Fruit fly (Drosophila melanogaster) whole organism, adult: ENCODE data around the gene CG9692.

Experiments
- CG11617 ChIP-seq: fragments of 200-800 bp; sonication (Bioruptor generic); optimal IDR thresholded peaks from 2 replicates; lab custom pipeline; 2017; ENCODE audit warnings: mild to moderate bottlenecking, missing biosample characterization, missing genetic modification reagents, missing genetic modification characterization
- CG12768 ChIP-seq: fragments of 200-800 bp; sonication (Bioruptor generic); optimal IDR thresholded peaks from 2 replicates; lab custom pipeline; 2017; ENCODE audit warnings: missing biosample characterization, missing genetic modification characterization, mild to moderate bottlenecking, moderate library complexity, missing genetic modification reagents
- CG14711 ChIP-seq: fragments of 200-800 bp; sonication (Bioruptor generic); optimal IDR thresholded peaks from 2 replicates; lab custom pipeline; 2018; ENCODE audit warnings: missing biosample characterization, mild to moderate bottlenecking, missing genetic modification characterization, moderate library complexity
- CG1620 ChIP-seq: fragments of 200-800 bp; sonication (Bioruptor generic); optimal IDR thresholded peaks from 2 replicates; lab custom pipeline; 2016; ENCODE audit warnings: missing biosample characterization, missing genetic modification characterization
- CG33017 ChIP-seq: fragments of 200-800 bp; sonication (Bioruptor generic); optimal IDR thresholded peaks from 2 replicates; lab custom pipeline; 2018; ENCODE audit warnings: missing biosample characterization, mild to moderate bottlenecking, missing genetic modification characterization, moderate library complexity
- CG5204 ChIP-seq: fragments of 200-800 bp; sonication (Bioruptor generic); optimal IDR thresholded peaks from 2 replicates; lab custom pipeline; 2016; ENCODE audit warnings: missing biosample characterization, missing genetic modification characterization
- CG7045 ChIP-seq: fragments of 200-800 bp; sonication (Bioruptor generic); optimal IDR thresholded peaks from 2 replicates; lab custom pipeline; 2017; ENCODE audit warnings: missing biosample characterization, mild to moderate bottlenecking, missing genetic modification characterization
- CG7101 ChIP-seq: fragments of 200-800 bp; sonication (Bioruptor generic); optimal IDR thresholded peaks from 2 replicates; lab custom pipeline; 2018; ENCODE audit warnings: missing biosample characterization, mild to moderate bottlenecking, missing genetic modification characterization, moderate library complexity
- Clk ChIP-seq: fragments of 200-800 bp; sonication (Bioruptor generic); optimal IDR thresholded peaks from 2 replicates; lab custom pipeline; 2017; ENCODE audit warnings: missing biosample characterization, missing genetic modification characterization
- Crg-1 ChIP-seq: fragments of 200-800 bp; sonication (Bioruptor generic); optimal IDR thresholded peaks from 2 replicates; lab custom pipeline; 2016; ENCODE audit warnings: missing biosample characterization, missing genetic modification characterization
- Hr96 ChIP-seq: fragments of 200-800 bp; sonication (Bioruptor generic); optimal IDR thresholded peaks from 2 replicates; lab custom pipeline; 2016; ENCODE audit warnings: missing biosample characterization, missing genetic modification characterization
- Mnt ChIP-seq: fragments of 200-800 bp; sonication (Bioruptor generic); optimal IDR thresholded peaks from 2 replicates; lab custom pipeline; 2016; ENCODE audit warnings: missing biosample characterization, mild to moderate bottlenecking, missing genetic modification characterization
- bab1 ChIP-seq: fragments of 200-800 bp; sonication (Bioruptor generic); optimal IDR thresholded peaks from 3 replicates; lab custom pipeline; 2019; ENCODE audit warnings: missing biosample characterization, mild to moderate bottlenecking, missing genetic modification characterization, moderate library complexity
- cic ChIP-seq: fragments of 200-800 bp; sonication (Bioruptor generic); optimal IDR thresholded peaks from 2 replicates; lab custom pipeline; 2017; ENCODE audit warnings: missing biosample characterization, mild to moderate bottlenecking, missing genetic modification characterization, moderate library complexity
- cnc ChIP-seq, 2 experiments: fragments of >200 bp; optimal IDR thresholded peaks; 2 replicates each; lab custom pipeline; 2017
- kay ChIP-seq: fragments of 200-800 bp; sonication (Bioruptor generic); peaks from one replicate; lab custom pipeline; 2016; ENCODE audit warnings: missing biosample characterization, missing genetic modification characterization, borderline replicate concordance
- ovo ChIP-seq: fragments of 200-800 bp; sonication (Bioruptor generic); optimal IDR thresholded peaks from 2 replicates; lab custom pipeline; 2016; ENCODE audit warnings: missing biosample characterization, missing genetic modification characterization
- pad ChIP-seq: fragments of 200-800 bp; sonication (Bioruptor generic); optimal IDR thresholded peaks from 3 replicates; lab custom pipeline; 2017; ENCODE audit warnings: missing biosample characterization, missing genetic modification characterization, mild to moderate bottlenecking, moderate library complexity, missing genetic modification reagents
- tj ChIP-seq: fragments of 200-800 bp; sonication (Bioruptor generic); optimal IDR thresholded peaks from 3 replicates; lab custom pipeline; 2017; ENCODE audit warnings: missing biosample characterization, mild to moderate bottlenecking, missing genetic modification characterization, moderate library complexity
- toe ChIP-seq: fragments of 200-800 bp; sonication (Bioruptor generic); optimal IDR thresholded peaks from 2 replicates; lab custom pipeline; 2016; ENCODE audit warnings: missing biosample characterization, missing genetic modification characterization

Gene CG9692

DNA sequence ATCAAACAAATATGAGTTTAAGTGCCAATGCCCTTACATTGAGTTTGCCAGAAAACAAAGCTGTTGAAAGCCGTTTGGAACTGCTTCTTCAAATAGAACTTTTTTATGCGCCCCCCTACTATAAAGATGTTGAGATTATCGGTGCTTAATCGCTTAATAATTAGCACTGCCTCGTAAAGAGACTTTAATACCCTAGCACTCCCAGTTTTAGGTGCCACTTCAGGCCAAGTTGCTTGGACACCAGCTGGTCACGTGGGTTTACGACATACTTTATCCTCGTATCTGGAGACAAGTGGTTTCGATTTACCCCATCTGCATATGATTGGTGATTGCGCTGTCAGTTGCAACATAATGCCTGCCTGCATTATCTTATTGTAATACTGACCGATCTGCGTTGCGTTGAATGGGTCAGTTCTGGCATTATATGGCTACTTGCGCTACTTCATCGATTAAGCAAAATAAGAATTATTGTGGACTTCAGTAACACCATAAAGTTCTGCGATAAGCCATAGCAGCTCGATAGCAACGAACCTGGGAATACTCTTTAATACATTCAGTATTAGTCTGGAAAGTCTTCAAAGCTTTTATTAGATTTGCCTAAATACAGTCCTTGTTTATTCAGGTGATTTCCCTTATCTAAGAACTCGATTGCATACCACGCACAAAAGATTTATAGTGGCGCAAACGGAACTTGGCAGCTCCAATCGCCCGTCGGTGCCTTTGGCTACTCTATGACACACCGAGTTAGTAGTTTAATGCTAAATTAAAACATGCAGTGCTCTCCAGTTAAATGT lies 33.7 kb upstream of the CG9692 start:
- no peak for TF ChIP-seq CG14711 (tag; lab: Kevin White, UChicago)
- no peak for TF ChIP-seq cnc (optimal IDR thresholded peaks at IDR 0.05; lab: Kevin White, UChicago)
- no peak for TF ChIP-seq ovo (GFP tag; lab: Kevin White, UChicago)
- no peak for TF ChIP-seq bab1 (GFP tag; lab: Kevin White, UChicago)
- no peak for TF ChIP-seq CG7045
- no peak for TF ChIP-seq tj (GFP tag; lab: Kevin White, UChicago)
- no peak for TF ChIP-seq CG5204 (GFP tag; lab: Kevin White, UChicago)
- no peak for TF ChIP-seq CG1620 (GFP tag; lab: Kevin White, UChicago)
- TF ChIP-seq cic (GFP tag; lab: Kevin White, UChicago): no peak
- TF ChIP-seq toe: no peak
- TF ChIP-seq CG11617 (GFP tag; lab: Kevin White, UChicago): no peak
- TF ChIP-seq Mnt (GFP tag; lab: Kevin White, UChicago): no peak
- no peak for TF ChIP-seq Hr96 (GFP tag; lab: Kevin White, UChicago)
- no peak for TF ChIP-seq kay (GFP tag; lab: Kevin White, UChicago)
- TF ChIP-seq Clk: no peak
- no peak for TF ChIP-seq CG12768 (GFP tag; lab: Kevin White, UChicago)

DNA sequence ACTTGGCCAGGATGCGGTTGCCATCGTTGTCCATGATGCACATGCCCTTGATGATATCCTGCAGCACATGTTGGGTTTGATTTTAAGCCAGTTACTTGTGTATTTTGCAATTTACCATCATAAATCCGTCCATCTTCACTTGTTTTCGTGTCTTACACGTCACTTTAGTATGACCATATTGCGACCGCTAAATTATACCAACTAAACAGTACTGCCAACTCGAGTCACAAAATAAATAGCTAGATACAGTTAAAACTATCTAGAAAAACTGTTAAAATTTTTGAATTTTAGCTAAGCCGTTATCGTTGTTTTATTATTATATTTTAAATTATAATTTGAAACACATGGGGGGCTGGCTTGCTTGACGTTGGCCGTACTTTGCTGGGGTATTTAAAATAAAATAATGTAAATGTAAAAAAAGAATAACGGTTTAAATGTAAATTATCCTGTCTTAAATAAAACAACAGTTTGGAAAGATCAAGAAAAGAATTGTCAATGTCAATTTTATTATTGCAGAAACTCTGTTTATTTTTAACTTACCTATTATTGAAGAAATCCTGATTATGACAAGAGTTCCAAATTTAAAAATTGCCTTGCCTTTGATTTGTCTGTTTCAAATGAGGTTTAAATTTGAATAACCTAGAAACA lies 31.3 kb upstream of the CG9692 start, which contains the start of the genes zetaCOP and CG13032:
Gene zetaCOP (minus strand): TSS at position 189 of the 648 bp plus-strand sequence.
Gene CG13032 (plus strand): TSS at position 598 of the 648 bp plus-strand sequence.
- TF ChIP-seq toe (no peak), bab1 (GFP tag; lab: Kevin White, UChicago) (no peak), CG1620 (GFP tag; lab: Kevin White, UChicago) (no peak), kay (GFP tag; lab: Kevin White, UChicago) (peak; percentile 10), Crg-1 (GFP tag; lab: Kevin White, UChicago) (no peak)

DNA sequence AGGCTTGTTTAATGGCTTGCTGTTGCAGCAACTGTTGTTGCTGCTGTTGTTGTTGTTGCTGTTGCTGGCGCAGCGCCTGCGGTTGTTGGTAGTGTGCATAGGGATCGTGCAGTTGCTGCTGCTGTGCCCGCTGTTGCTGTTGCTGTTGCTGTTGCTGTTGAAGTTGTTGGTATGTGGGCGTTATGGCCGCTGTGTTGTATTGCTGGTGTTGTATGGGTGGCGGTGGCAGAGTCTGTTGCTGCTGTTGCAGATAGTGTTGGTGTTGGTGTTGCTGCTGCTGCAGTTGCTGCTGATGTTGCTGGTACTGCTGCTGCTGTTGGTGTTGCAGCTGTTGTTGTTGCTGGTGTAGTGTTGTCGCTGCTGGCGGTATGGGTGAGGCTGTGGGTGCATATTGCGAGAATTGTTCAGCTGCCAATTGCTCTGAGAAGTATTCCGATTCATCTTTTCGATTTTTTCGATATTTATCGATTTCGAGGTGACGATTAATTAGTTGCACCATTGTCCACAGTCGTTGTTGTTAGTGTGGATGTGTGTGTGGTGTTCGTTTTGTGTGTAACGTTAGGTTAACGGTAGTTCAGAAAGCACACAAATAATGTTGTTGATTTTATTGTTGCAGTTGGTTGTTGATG lies 25.2 kb upstream of the CG9692 start:
- TF ChIP-seq CG33017 (tag; lab: Kevin White, UChicago) (no peak), CG14711 (tag; lab: Kevin White, UChicago) (no peak), tj (GFP tag; lab: Kevin White, UChicago) (no peak), Hr96 (GFP tag; lab: Kevin White, UChicago) (no peak), cnc (optimal IDR thresholded peaks at IDR 0.05; lab: Kevin White, UChicago) (no peak)

DNA sequence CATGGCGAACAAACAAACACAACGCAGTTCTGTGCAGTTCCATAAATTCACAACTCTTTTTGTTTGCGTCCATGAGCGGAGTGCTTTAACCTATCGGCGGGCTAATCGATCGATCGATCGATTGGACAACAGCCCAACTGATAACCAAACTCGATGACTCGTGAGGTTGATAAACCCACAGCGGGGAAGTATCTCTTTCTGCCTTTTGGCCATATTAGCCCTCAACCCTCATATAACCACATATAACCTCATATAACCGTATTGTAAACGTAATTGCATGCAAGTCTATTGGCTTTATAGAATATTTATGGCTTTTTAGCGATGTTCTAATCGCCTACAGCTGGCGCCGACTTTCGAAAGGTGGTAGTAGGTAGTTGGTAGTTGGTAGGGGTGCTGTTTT lies 22.4 kb upstream of the CG9692 start:
- TF ChIP-seq CG7101 (tag; lab: Kevin White, UChicago) (peak; percentile 60), Clk (no peak), cic (GFP tag; lab: Kevin White, UChicago) (peak; percentile 82), Crg-1 (GFP tag; lab: Kevin White, UChicago) (no peak), ovo (GFP tag; lab: Kevin White, UChicago) (peak; percentile 22), Mnt (GFP tag; lab: Kevin White, UChicago) (no peak), CG5204 (GFP tag; lab: Kevin White, UChicago) (no peak), pad (GFP tag; lab: Kevin White, UChicago) (peak; percentile 62), CG14711 (tag; lab: Kevin White, UChicago) (peak; percentile 53), Hr96 (GFP tag; lab: Kevin White, UChicago) (no peak), CG33017 (tag; lab: Kevin White, UChicago) (peak; percentile 73), kay (GFP tag; lab: Kevin White, UChicago) (no peak), CG1620 (GFP tag; lab: Kevin White, UChicago) (no peak), CG12768 (GFP tag; lab: Kevin White, UChicago) (peak; percentile 48), bab1 (GFP tag; lab: Kevin White, UChicago) (no peak), CG7045 (peak; percentile 29), tj (GFP tag; lab: Kevin White, UChicago) (peak; percentile 24), toe (no peak), cnc (optimal IDR thresholded peaks at IDR 0.05; lab: Kevin White, UChicago) (no peak), CG11617 (GFP tag; lab: Kevin White, UChicago) (peak; percentile 15)

DNA sequence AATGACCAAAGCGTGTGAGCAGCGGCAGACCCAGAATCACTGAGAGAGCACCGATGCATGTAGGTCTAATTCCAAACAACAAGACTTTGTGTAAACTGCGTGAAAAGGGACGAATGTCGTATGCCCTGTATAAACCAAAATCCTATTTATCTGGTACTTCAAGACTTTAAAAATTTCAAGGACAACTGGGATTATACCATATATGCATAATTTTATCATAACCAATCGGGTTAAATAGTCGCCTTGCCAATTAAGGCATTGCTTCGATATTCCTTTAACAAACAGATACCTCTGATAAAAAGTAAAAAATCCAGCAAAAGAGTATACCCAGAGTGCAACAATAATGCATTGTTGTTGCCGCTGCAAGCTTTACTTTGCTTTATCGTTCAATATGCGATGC lies 21.8 kb upstream of the CG9692 start:
- TF ChIP-seq CG12768 (GFP tag; lab: Kevin White, UChicago) (no peak), cic (GFP tag; lab: Kevin White, UChicago) (no peak), pad (GFP tag; lab: Kevin White, UChicago) (no peak), Crg-1 (GFP tag; lab: Kevin White, UChicago) (no peak), CG7045 (no peak), CG33017 (tag; lab: Kevin White, UChicago) (no peak), CG11617 (GFP tag; lab: Kevin White, UChicago) (no peak), kay (GFP tag; lab: Kevin White, UChicago) (no peak), CG14711 (tag; lab: Kevin White, UChicago) (no peak), CG1620 (GFP tag; lab: Kevin White, UChicago) (no peak), Hr96 (GFP tag; lab: Kevin White, UChicago) (no peak), toe (no peak), tj (GFP tag; lab: Kevin White, UChicago) (no peak), cnc (optimal IDR thresholded peaks at IDR 0.05; lab: Kevin White, UChicago) (no peak)
